Worm (Caenorhabditis elegans) whole organism, young adult: ENCODE measurements around the gene F16G10.13.

Experiments
- F57A8.1 ChIP-seq: fragments of 200-800 bp; sonication (Bioruptor generic); optimal IDR thresholded peaks from 2 replicates; lab custom pipeline; 2018; ENCODE audit warnings: mild to moderate bottlenecking, missing genetic modification characterization, moderate library complexity, missing compliant biosample characterization
- F57C9.4 ChIP-seq: sonication (generic microtip); optimal IDR thresholded peaks from 2 replicates; lab custom pipeline; 2017; ENCODE audit warnings: mild to moderate bottlenecking, missing genetic modification characterization, missing compliant biosample characterization
- Y53G8AR.9 ChIP-seq: fragments of 200-800 bp; sonication (Bioruptor generic); conservative IDR thresholded peaks from 2 replicates; pipeline ENCODE4 v1.3.6; 2022; ENCODE audit warnings: missing genetic modification reagents, missing genetic modification characterization, missing compliant biosample characterization
- ama-1 ChIP-seq, 3 experiments: fragments of 150-350 bp in 1 of 3; sonication (generic microtip) in 2 of 3; optimal IDR thresholded peaks; 2 replicates each; lab custom pipeline; 2014 to 2018; ENCODE audit warnings: missing biosample characterization in 2 of 3, missing genetic modification characterization in 2 of 3, missing genetic modification reagents in 2 of 3
- aptf-3 ChIP-seq: fragments of 200-800 bp; sonication (Bioruptor generic); IDR thresholded peaks from 2 replicates; pipeline ENCODE4 v1.3.6; 2022; ENCODE audit warnings: missing genetic modification characterization, missing compliant biosample characterization
- attf-6 ChIP-seq: fragments of 200-800 bp; sonication (Bioruptor generic); IDR thresholded peaks from 2 replicates; pipeline ENCODE4 v1.3.6; 2022; ENCODE audit warnings: missing genetic modification reagents, missing genetic modification characterization, missing compliant biosample characterization
- bed-1 ChIP-seq: fragments of 200-800 bp; sonication (Bioruptor generic); IDR thresholded peaks from 2 replicates; pipeline ENCODE4 v1.3.6; 2022; ENCODE audit warnings: missing genetic modification reagents, missing genetic modification characterization, missing compliant biosample characterization
- ccch-3 ChIP-seq: fragments of 200-800 bp; sonication (Bioruptor generic); optimal IDR thresholded peaks from 2 replicates; lab custom pipeline; 2018; ENCODE audit warnings: mild to moderate bottlenecking, missing genetic modification characterization, missing compliant biosample characterization
- die-1 ChIP-seq: sonication (generic microtip); optimal IDR thresholded peaks from 2 replicates; lab custom pipeline; 2016; ENCODE audit warnings: missing genotype, mild to moderate bottlenecking, missing genetic modification characterization, missing compliant biosample characterization
- egl-44 ChIP-seq: fragments of 200-800 bp; sonication (Bioruptor generic); IDR thresholded peaks from 2 replicates; pipeline ENCODE4 v1.3.6; 2022; ENCODE audit warnings: missing genetic modification reagents, missing genetic modification characterization, missing compliant biosample characterization
- fkh-3 ChIP-seq: sonication (generic microtip); optimal IDR thresholded peaks from 2 replicates; lab custom pipeline; 2016; ENCODE audit warnings: mild to moderate bottlenecking, missing genetic modification characterization, missing compliant biosample characterization
- hmg-1.2 ChIP-seq: fragments of 200-800 bp; sonication (Bioruptor generic); IDR thresholded peaks from 2 replicates; pipeline ENCODE4 v1.3.6; 2022; ENCODE audit warnings: missing genetic modification reagents, missing genetic modification characterization, missing compliant biosample characterization
- hrde-1 ChIP-seq: sonication (generic microtip); optimal IDR thresholded peaks from 2 replicates; lab custom pipeline; 2016; ENCODE audit warnings: missing genetic modification characterization, mild to moderate bottlenecking, missing compliant biosample characterization, moderate library complexity, missing genotype, missing genetic modification reagents, borderline replicate concordance
- hsf-1 ChIP-seq: fragments of 200-800 bp; sonication (Bioruptor generic); IDR thresholded peaks from 2 replicates; pipeline ENCODE4 v1.3.6; 2022; ENCODE audit warnings: missing genetic modification reagents, missing genetic modification characterization, missing compliant biosample characterization
- lin-26 ChIP-seq: fragments of 200-800 bp; sonication (Bioruptor generic); IDR thresholded peaks from 2 replicates; pipeline ENCODE4 v1.3.6; 2022; ENCODE audit warnings: missing genetic modification reagents, missing genetic modification characterization, missing compliant biosample characterization
- madf-3 ChIP-seq: fragments of 200-800 bp; sonication (Bioruptor generic); IDR thresholded peaks from 2 replicates; pipeline ENCODE4 v1.3.6; 2022; ENCODE audit warnings: missing genetic modification reagents, missing genetic modification characterization, missing compliant biosample characterization
- mcd-1 ChIP-seq: fragments of 200-800 bp; sonication (Bioruptor generic); IDR thresholded peaks from 2 replicates; pipeline ENCODE4 v1.3.6; 2022; ENCODE audit warnings: missing genetic modification reagents, missing genetic modification characterization, missing compliant biosample characterization
- nhr-179 ChIP-seq: sonication (generic microtip); optimal IDR thresholded peaks from 2 replicates; lab custom pipeline; 2016; ENCODE audit warnings: mild to moderate bottlenecking, missing genetic modification characterization, missing compliant biosample characterization
- nhr-27 ChIP-seq: fragments of 200-800 bp; sonication (Bioruptor generic); optimal IDR thresholded peaks from 2 replicates; lab custom pipeline; 2018; ENCODE audit warnings: mild to moderate bottlenecking, missing genetic modification characterization, moderate library complexity, missing compliant biosample characterization
- pha-4 ChIP-seq: fragments of 150-350 bp; sonication (generic microtip); optimal IDR thresholded peaks from 2 replicates; lab custom pipeline; 2014; ENCODE audit warnings: missing biosample characterization, missing genetic modification reagents, missing genetic modification characterization
- sea-2 ChIP-seq: fragments of 200-800 bp; sonication (Bioruptor generic); IDR thresholded peaks from 2 replicates; pipeline ENCODE4 v1.3.6; 2022; ENCODE audit warnings: missing genetic modification characterization, missing compliant biosample characterization
- snpc-1.3 ChIP-seq: sonication (generic microtip); optimal IDR thresholded peaks from 2 replicates; lab custom pipeline; 2017; ENCODE audit warnings: missing genetic modification characterization, mild to moderate bottlenecking, missing compliant biosample characterization, antibody characterized with exemption, moderate library complexity, missing genotype, missing genetic modification reagents; ENCODE audit not compliant: insufficient read depth
- unc-130 ChIP-seq: sonication (generic microtip); optimal IDR thresholded peaks from 2 replicates; lab custom pipeline; 2016; ENCODE audit warnings: missing genetic modification reagents, missing genetic modification characterization, missing compliant biosample characterization
- zfh-2 ChIP-seq: fragments of 200-800 bp; sonication (Bioruptor generic); conservative IDR thresholded peaks from 2 replicates; pipeline ENCODE4 v1.3.6; 2022; ENCODE audit warnings: missing genetic modification reagents, missing genetic modification characterization, missing compliant biosample characterization
- ztf-22 ChIP-seq: fragments of 200-800 bp; sonication (Bioruptor generic); optimal IDR thresholded peaks from 2 replicates; lab custom pipeline; 2018; ENCODE audit warnings: mild to moderate bottlenecking, missing genetic modification characterization, moderate library complexity, missing compliant biosample characterization

F16G10.13 gene

ce11 chrII:2352546-2352945 lies 43.2 kb downstream of the F16G10.13 start, which contains the start of gene F43C11.10 (continued):
- TF ChIP-seq F57A8.1 (GFP tag; lab: Kevin White, UChicago) (no peak), nhr-179 (tag; lab: Kevin White, UChicago) (no peak), fkh-3 (tag; lab: Kevin White, UChicago) (no peak), egl-44 (GFP tag; lab: Robert Waterston, UW) (no peak), ama-1 (optimal IDR thresholded peaks at IDR 0.05; lab: Kevin White, UChicago) (no peak), ama-1 (GFP tag; optimal IDR thresholded peaks at IDR 0.05; lab: Kevin White, UChicago) (no peak), aptf-3 (GFP tag; lab: Robert Waterston, UW) (no peak), nhr-27 (tag; lab: Kevin White, UChicago) (no peak)

- peak; percentile 93 for TF ChIP-seq hsf-1
Observed at ce11 chrII:2348005-2348404, 47.8 kb downstream of the F16G10.13 start.

- TF ChIP-seq hsf-1 (no peak), hrde-1 (no peak), attf-6 (GFP tag; lab: Robert Waterston, UW) (no peak), sea-2 (GFP tag; lab: Robert Waterston, UW) (no peak), mcd-1 (no peak), ccch-3 (GFP tag; lab: Kevin White, UChicago) (no peak), Y53G8AR.9 (GFP tag; lab: Robert Waterston, UW) (no peak), pha-4 (no peak), lin-26 (GFP tag; lab: Robert Waterston, UW) (no peak), zfh-2 (GFP tag; lab: Robert Waterston, UW) (no peak), F57C9.4 (tag; lab: Kevin White, UChicago) (no peak), bed-1 (GFP tag; lab: Robert Waterston, UW) (no peak), ztf-22 (no peak), hmg-1.2 (no peak), die-1 (tag; lab: Kevin White, UChicago) (no peak), unc-130 (GFP tag; lab: Kevin White, UChicago) (no peak), snpc-1.3 (tag; lab: Kevin White, UChicago) (no peak), madf-3 (no peak)
Observed at ce11 chrII:2346672-2347071, 49.1 kb downstream of the F16G10.13 start, which contains the start of gene F43C11.4. TSS of gene F43C11.4 (plus strand) at chrII:2346972.
